Fruit fly (Drosophila melanogaster): ENCODE results near the gene mkg-p.

mkg-p gene

dm6 chr3L:8405123-8405522 is at the start of gene mkg-p, which contains the start of the genes Tpt and CG13667 (continued):
- TF ChIP-seq CG8089 (GFP tag; optimal IDR thresholded peaks at IDR 0.05) (no peak), trh (GFP tag; optimal IDR thresholded peaks at IDR 0.05) (no peak), Opbp (GFP tag; IDR thresholded peaks at IDR 0.05; ENCODE audit: partially characterized antibody) (peak; percentile 89), nom (GFP tag; optimal IDR thresholded peaks at IDR 0.05) (no peak), CG8765 (GFP tag; IDR thresholded peaks at IDR 0.05) (no peak), prd (optimal IDR thresholded peaks at IDR 0.05) (no peak), prd (GFP tag; IDR thresholded peaks at IDR 0.05) (0 out of 3 replicates have a peak, but pooled peaks have one; percentile 21), sens-2 (GFP tag; IDR thresholded peaks at IDR 0.05) (no peak), jumu (GFP tag; optimal IDR thresholded peaks at IDR 0.05) (peak; percentile 21), Dref (GFP tag; IDR thresholded peaks at IDR 0.05) (peak; percentile 87), ci (GFP tag; IDR thresholded peaks at IDR 0.05) (no peak), HmgZ (tag; optimal IDR thresholded peaks at IDR 0.05) (peak; percentile 54), Nf-YC (tag; optimal IDR thresholded peaks at IDR 0.05) (no peak), ftz-f1 (GFP tag; optimal IDR thresholded peaks at IDR 0.05) (no peak), Antp (GFP tag; optimal IDR thresholded peaks at IDR 0.05) (peak; percentile 7), fru (optimal IDR thresholded peaks at IDR 0.05) (no peak), CG3065 (GFP tag; optimal IDR thresholded peaks at IDR 0.05) (no peak), pfk (GFP tag; optimal IDR thresholded peaks at IDR 0.05) (peak; percentile 85), CG13123 (GFP tag; optimal IDR thresholded peaks at IDR 0.05) (no peak), usp (GFP tag; optimal IDR thresholded peaks at IDR 0.05) (no peak), CG11398 (GFP tag; optimal IDR thresholded peaks at IDR 0.05) (no peak), CG8924 (tag; optimal IDR thresholded peaks at IDR 0.05) (peak; percentile 53), ato (GFP tag; IDR thresholded peaks at IDR 0.05; ENCODE audit: partially characterized antibody) (peak; percentile 42; the same call in 1 of the 2 replicates), CG12236 (GFP tag; optimal IDR thresholded peaks at IDR 0.05) (no peak), MBD-R2 (GFP tag; IDR thresholded peaks at IDR 0.05) (peak; percentile 69; the same call in 1 of the 2 replicates), lov (optimal IDR thresholded peaks at IDR 0.05) (no peak), lov (GFP tag; IDR thresholded peaks at IDR 0.05) (no peak), CG4617 (GFP tag; optimal IDR thresholded peaks at IDR 0.05; ENCODE audit: borderline replicate concordance) (peak; percentile 94), pum (GFP tag; optimal IDR thresholded peaks at IDR 0.05) (no peak), Ets97D (GFP tag; optimal IDR thresholded peaks at IDR 0.05) (peak; percentile 60), CG10274 (GFP tag; optimal IDR thresholded peaks at IDR 0.05) (no peak), CG2116 (GFP tag; optimal IDR thresholded peaks at IDR 0.05) (peak; percentile 66), ewg (GFP tag; optimal IDR thresholded peaks at IDR 0.05) (no peak), tll (GFP tag; optimal IDR thresholded peaks at IDR 0.05) (no peak), Dbx (GFP tag; IDR thresholded peaks at IDR 0.05) (no peak), CG10654 (GFP tag; optimal IDR thresholded peaks at IDR 0.05) (no peak), rib (GFP tag; IDR thresholded peaks at IDR 0.05) (no peak), Atf6 (GFP tag; IDR thresholded peaks at IDR 0.05) (no peak), CG34224 (GFP tag; IDR thresholded peaks at IDR 0.05; ENCODE audit: partially characterized antibody) (peak; percentile 81), CG3838 (GFP tag; optimal IDR thresholded peaks at IDR 0.05) (no peak), CG14014 (GFP tag; IDR thresholded peaks at IDR 0.05) (no peak), ham (GFP tag; IDR thresholded peaks at IDR 0.05) (no peak), CG9797 (GFP tag; optimal IDR thresholded peaks at IDR 0.05) (peak; percentile 82), H15 (GFP tag; IDR thresholded peaks at IDR 0.05) (no peak), grau (tag; optimal IDR thresholded peaks at IDR 0.05) (no peak), vvl (GFP tag; IDR thresholded peaks at IDR 0.05) (peak; percentile 64), Pdp1 (GFP tag; optimal IDR thresholded peaks at IDR 0.05) (no peak), CG12299 (tag; optimal IDR thresholded peaks at IDR 0.05) (peak; percentile 31), CG13624 (GFP tag; optimal IDR thresholded peaks at IDR 0.05) (peak; percentile 58), vnd (GFP tag; IDR thresholded peaks at IDR 0.05; ENCODE audit: partially characterized antibody) (peak; percentile 72), CG4424 (GFP tag; optimal IDR thresholded peaks at IDR 0.05) (no peak), nmo (GFP tag; optimal IDR thresholded peaks at IDR 0.05) (peak; percentile 53), MESR4 (GFP tag; optimal IDR thresholded peaks at IDR 0.05) (peak; percentile 75)

All from whole organism, embryonic.